Worm (Caenorhabditis elegans) whole organism, L4 larva: ENCODE measurements around the gene Y19D2B.1.
"Not testable (repeated sequence)": the region's sequence is repeated elsewhere in the genome, so short reads cannot be mapped to it uniquely, and the experiment has no call there.

Experiments
- D1046.2 ChIP-seq: fragments of 200-800 bp; sonication (Bioruptor generic); IDR thresholded peaks from 2 replicates; pipeline ENCODE4 v1.3.6; 2022; ENCODE audit warnings: missing genetic modification characterization, missing compliant biosample characterization
- F49E8.2 ChIP-seq: sonication (generic microtip); optimal IDR thresholded peaks from 2 replicates; lab custom pipeline; 2016; ENCODE audit warnings: missing compliant biosample characterization, mild to moderate bottlenecking, missing genetic modification characterization, borderline replicate concordance
- R02D3.7 ChIP-seq: fragments of 150-350 bp; sonication (generic microtip); optimal IDR thresholded peaks from 3 replicates; lab custom pipeline; 2014; ENCODE audit warnings: missing biosample characterization, missing genetic modification characterization
- Y5F2A.4 ChIP-seq: fragments of 200-800 bp; sonication (Bioruptor generic); optimal IDR thresholded peaks from 2 replicates; lab custom pipeline; 2018; ENCODE audit warnings: mild to moderate bottlenecking, missing genetic modification characterization, missing compliant biosample characterization
- ama-1 ChIP-seq: fragments of 150-350 bp; optimal IDR thresholded peaks from 2 replicates; lab custom pipeline; 2014; ENCODE audit warnings: inconsistent platforms, mixed read lengths
- attf-4 ChIP-seq: sonication (generic microtip); optimal IDR thresholded peaks from 3 replicates; lab custom pipeline; 2017; ENCODE audit warnings: missing biosample characterization, missing genetic modification characterization
- ceh-20 ChIP-seq: fragments of 200-800 bp; sonication (Bioruptor generic); IDR thresholded peaks from 2 replicates; pipeline ENCODE4 v1.3.6; 2022; ENCODE audit warnings: missing genetic modification reagents, missing genetic modification characterization, missing compliant biosample characterization
- ceh-28 ChIP-seq: fragments of 150-350 bp; optimal IDR thresholded peaks from 2 replicates; lab custom pipeline; 2014; ENCODE audit warnings: missing biosample characterization, missing genetic modification reagents, missing genetic modification characterization
- ceh-32 ChIP-seq: sonication (generic microtip); optimal IDR thresholded peaks from 2 replicates; lab custom pipeline; 2016; ENCODE audit warnings: mild to moderate bottlenecking, missing genetic modification characterization, missing compliant biosample characterization; ENCODE audit not compliant: poor library complexity
- ceh-62 ChIP-seq: sonication (generic microtip); optimal IDR thresholded peaks from 2 replicates; lab custom pipeline; 2017; ENCODE audit warnings: missing biosample characterization, missing genetic modification characterization
- ceh-82 ChIP-seq: sonication (generic microtip); optimal IDR thresholded peaks from 2 replicates; lab custom pipeline; 2017; ENCODE audit warnings: missing biosample characterization, missing genetic modification characterization
- daf-12 ChIP-seq: fragments of 150-350 bp; optimal IDR thresholded peaks from 2 replicates; lab custom pipeline; 2014; ENCODE audit warnings: missing biosample characterization, missing genetic modification reagents, missing genetic modification characterization
- daf-19 ChIP-seq: fragments of 200-800 bp; sonication (Bioruptor generic); conservative IDR thresholded peaks from 2 replicates; pipeline ENCODE4 v1.3.6; 2022; ENCODE audit warnings: missing genetic modification characterization, missing compliant biosample characterization
- daf-8 ChIP-seq: fragments of 200-800 bp; sonication (Bioruptor generic); IDR thresholded peaks from 2 replicates; pipeline ENCODE4 v1.3.6; 2022; ENCODE audit warnings: missing genetic modification characterization, missing compliant biosample characterization
- dve-1 ChIP-seq: sonication (generic microtip); optimal IDR thresholded peaks from 2 replicates; lab custom pipeline; 2017; ENCODE audit warnings: antibody characterized with exemption, mild to moderate bottlenecking, missing genetic modification characterization, missing compliant biosample characterization; ENCODE audit not compliant: insufficient read depth
- egl-43 ChIP-seq: fragments of 200-800 bp; sonication (Bioruptor generic); IDR thresholded peaks from 2 replicates; pipeline ENCODE4 v1.3.6; 2022; ENCODE audit warnings: missing genetic modification reagents, missing genetic modification characterization, missing compliant biosample characterization
- fkh-10 ChIP-seq: fragments of 150-350 bp; optimal IDR thresholded peaks from 2 replicates; lab custom pipeline; 2014; ENCODE audit warnings: missing biosample characterization, missing genetic modification reagents, missing genetic modification characterization
- hlh-30 ChIP-seq: sonication (generic microtip); optimal IDR thresholded peaks from 2 replicates; lab custom pipeline; 2017; ENCODE audit warnings: antibody characterized with exemption, mild to moderate bottlenecking, missing genetic modification characterization, missing compliant biosample characterization; ENCODE audit not compliant: insufficient read depth
- hmg-1.1 ChIP-seq: fragments of 200-800 bp; sonication (Bioruptor generic); IDR thresholded peaks from 2 replicates; pipeline ENCODE4 v1.3.6; 2022; ENCODE audit warnings: missing genetic modification reagents, missing genetic modification characterization, missing compliant biosample characterization
- lin-1 ChIP-seq: fragments of 200-800 bp; sonication (Bioruptor generic); IDR thresholded peaks from 2 replicates; pipeline ENCODE4 v1.3.6; 2022; ENCODE audit warnings: missing genetic modification reagents, missing genetic modification characterization, missing compliant biosample characterization
- lin-15B ChIP-seq: fragments of 150-350 bp; sonication (generic microtip); optimal IDR thresholded peaks from 3 replicates; lab custom pipeline; 2014; ENCODE audit warnings: missing biosample characterization, missing genetic modification characterization
- lin-29 ChIP-seq: fragments of 200-800 bp; sonication (Bioruptor generic); IDR thresholded peaks from 2 replicates; pipeline ENCODE4 v1.3.6; 2022; ENCODE audit warnings: missing genetic modification reagents, missing genetic modification characterization, missing compliant biosample characterization
- madf-9 ChIP-seq: fragments of 200-800 bp; sonication (Bioruptor generic); conservative IDR thresholded peaks from 2 replicates; pipeline ENCODE4 v1.3.6; 2022; ENCODE audit warnings: missing genetic modification reagents, missing genetic modification characterization, missing compliant biosample characterization
- mdl-1 ChIP-seq, 2 experiments: fragments of 150-350 bp in 1 of 2; sonication (generic microtip) in 1 of 2; optimal IDR thresholded peaks; 2 replicates each; lab custom pipeline; 2014 to 2017; ENCODE audit warnings: missing biosample characterization in 2 of 2, missing genetic modification characterization in 2 of 2
- mes-2 ChIP-seq: sonication (generic microtip); optimal IDR thresholded peaks from 2 replicates; lab custom pipeline; 2016; ENCODE audit warnings: missing genotype, mild to moderate bottlenecking, missing genetic modification characterization, missing compliant biosample characterization; ENCODE audit not compliant: poor library complexity, severe bottlenecking
- nhr-11 ChIP-seq: fragments of 150-350 bp; optimal IDR thresholded peaks from 2 replicates; lab custom pipeline; 2014; ENCODE audit warnings: missing biosample characterization, missing genetic modification characterization
- nhr-237 ChIP-seq: sonication (generic microtip); optimal IDR thresholded peaks from 2 replicates; lab custom pipeline; 2017; ENCODE audit warnings: missing biosample characterization, missing genetic modification characterization
- nhr-25 ChIP-seq: sonication (generic microtip); optimal IDR thresholded peaks from 2 replicates; lab custom pipeline; 2017; ENCODE audit warnings: missing genetic modification characterization, mild to moderate bottlenecking, missing compliant biosample characterization, antibody characterized with exemption, moderate library complexity, borderline replicate concordance; ENCODE audit not compliant: insufficient read depth
- rbr-2 ChIP-seq: sonication (generic microtip); optimal IDR thresholded peaks from 2 replicates; lab custom pipeline; 2016; ENCODE audit warnings: missing genotype, missing genetic modification characterization, missing compliant biosample characterization
- skn-1 ChIP-seq: fragments of 150-350 bp; optimal IDR thresholded peaks from 2 replicates; lab custom pipeline; 2014; ENCODE audit warnings: missing biosample characterization, missing genetic modification characterization
- snpc-1.2 ChIP-seq: fragments of 200-800 bp; sonication (Bioruptor generic); IDR thresholded peaks from 2 replicates; pipeline ENCODE4 v1.3.6; 2022; ENCODE audit warnings: missing genetic modification reagents, missing genetic modification characterization, missing compliant biosample characterization
- snpc-4 ChIP-seq: fragments of 150-350 bp; optimal IDR thresholded peaks from 2 replicates; lab custom pipeline; 2014; ENCODE audit warnings: missing biosample characterization, missing genetic modification characterization
- spr-1 ChIP-seq: sonication (generic microtip); optimal IDR thresholded peaks from 2 replicates; lab custom pipeline; 2016; ENCODE audit warnings: mild to moderate bottlenecking, missing genetic modification characterization, missing compliant biosample characterization
- tra-1 ChIP-seq: fragments of 200-800 bp; sonication (Bioruptor generic); IDR thresholded peaks from 2 replicates; pipeline ENCODE4 v1.3.6; 2022; ENCODE audit warnings: missing genetic modification reagents, missing genetic modification characterization, missing compliant biosample characterization
- unc-130 ChIP-seq: sonication (generic microtip); optimal IDR thresholded peaks from 2 replicates; lab custom pipeline; 2016; ENCODE audit warnings: missing genetic modification reagents, missing genetic modification characterization, missing compliant biosample characterization
- unc-39 ChIP-seq: sonication (generic microtip); optimal IDR thresholded peaks from 2 replicates; lab custom pipeline; 2017; ENCODE audit warnings: missing biosample characterization, missing genetic modification characterization
- unc-62 ChIP-seq, 3 experiments: fragments of 150-350 bp in 1 of 3; sonication (generic microtip); optimal IDR thresholded peaks in 2 of 3; peaks in 1 of 3; 1 replicate in 1 of 3; 2 replicates in 2 of 3; lab custom pipeline; 2014 to 2017; ENCODE audit warnings: missing biosample characterization in 3 of 3, missing genetic modification characterization in 3 of 3, missing genetic modification reagents in 3 of 3, missing genotype in 1 of 3
- vab-7 ChIP-seq: fragments of 200-800 bp; sonication (Bioruptor generic); IDR thresholded peaks from 2 replicates; pipeline ENCODE4 v1.3.6; 2022; ENCODE audit warnings: missing genetic modification reagents, missing genetic modification characterization, missing compliant biosample characterization
- zag-1 ChIP-seq: fragments of 150-350 bp; optimal IDR thresholded peaks from 2 replicates; lab custom pipeline; 2014; ENCODE audit warnings: missing biosample characterization, missing genetic modification characterization
- zip-11 ChIP-seq: fragments of 200-800 bp; sonication (Bioruptor generic); IDR thresholded peaks from 2 replicates; pipeline ENCODE4 v1.3.6; 2022; ENCODE audit warnings: missing genetic modification characterization, missing compliant biosample characterization
- ztf-7 ChIP-seq: fragments of 150-350 bp; optimal IDR thresholded peaks from 2 replicates; lab custom pipeline; 2014; ENCODE audit warnings: missing biosample characterization, missing genetic modification characterization

Y19D2B.1 gene

DNA sequence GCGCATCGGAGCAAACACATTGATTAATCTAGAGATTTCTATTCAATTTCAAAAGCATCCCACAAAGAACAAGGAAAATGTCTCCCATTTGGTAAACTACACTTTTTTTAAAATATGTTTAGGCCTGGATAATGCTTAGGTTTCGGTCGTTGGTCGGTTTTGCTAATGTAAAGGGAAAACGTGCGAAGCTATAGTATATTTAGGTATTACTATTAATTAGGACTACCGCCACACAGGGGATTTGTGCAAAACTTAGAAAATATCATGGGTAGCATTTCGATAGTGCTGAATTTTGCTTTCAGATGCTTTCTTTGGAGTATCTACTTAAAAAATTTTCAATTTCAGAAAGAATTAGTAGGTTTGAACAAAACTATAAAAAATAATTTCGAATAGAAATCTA lies 9.8 kb downstream of the Y19D2B.1 start:
- TF ChIP-seq ama-1 (no peak), unc-62 (GFP tag; optimal IDR thresholded peaks at IDR 0.05 in 1 of 2; lab: Kevin White, UChicago) (peak in 1 of 2 experiments; percentile 96), unc-62 (tag; optimal IDR thresholded peaks at IDR 0.05; lab: Kevin White, UChicago) (no peak)
- TF ChIP-seq, all 104 proteins: peak for 1

ce11 chrII:10910219-10910618 lies 12.6 kb downstream of the Y19D2B.1 start, which contains the start of gene sra-11:
Gene sra-11 (minus strand): TSS chrII:10910319.
- no peak for TF ChIP-seq F49E8.2 (tag; lab: Kevin White, UChicago)
- no peak for TF ChIP-seq tra-1 (GFP tag; lab: Robert Waterston, UW)
- TF ChIP-seq nhr-237 (tag; lab: Kevin White, UChicago) = no peak
- TF ChIP-seq daf-19 = no peak

DNA sequence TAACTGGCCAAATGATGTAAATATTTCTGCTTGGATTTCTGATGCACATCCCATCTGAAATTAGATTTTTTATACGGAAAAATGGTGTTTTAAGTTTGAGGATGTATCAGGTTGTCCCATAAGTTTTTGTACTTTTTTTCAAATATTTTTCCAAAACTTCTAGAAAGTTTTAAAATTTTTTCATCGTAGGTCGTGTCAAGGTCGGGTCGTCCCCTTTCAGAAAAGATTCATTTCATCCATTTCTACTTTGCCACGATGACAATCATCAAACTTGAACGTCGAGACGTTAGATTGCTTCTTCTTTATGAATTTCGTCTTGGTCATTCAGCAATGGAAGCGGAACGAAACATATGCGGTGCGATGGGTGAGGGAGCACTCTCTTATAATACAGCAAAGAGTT lies 18.4 kb downstream of the Y19D2B.1 start, which contains the start of gene sra-12:
TSS of gene sra-12 (minus strand) at position 101 of the 400 bp plus-strand sequence.
- not testable (repeated sequence) for TF ChIP-seq lin-15B (tag; lab: Kevin White, UChicago); ceh-82 (tag; lab: Kevin White, UChicago); lin-29

- TF ChIP-seq unc-130 (GFP tag; lab: Kevin White, UChicago) (no peak), daf-19 (no peak), nhr-25 (tag; lab: Kevin White, UChicago) (no peak), ceh-62 (tag; lab: Kevin White, UChicago) (no peak), zag-1 (no peak), nhr-11 (tag; lab: Kevin White, UChicago) (no peak), mdl-1 (tag; optimal IDR thresholded peaks at IDR 0.05; lab: Kevin White, UChicago) (no peak), ceh-28 (no peak), lin-1 (no peak), D1046.2 (GFP tag; lab: Robert Waterston, UW) (no peak), egl-43 (GFP tag; lab: Robert Waterston, UW) (no peak), daf-8 (GFP tag; lab: Robert Waterston, UW) (no peak), attf-4 (no peak), hmg-1.1 (GFP tag; lab: Robert Waterston, UW) (no peak), ztf-7 (no peak), unc-39 (tag; lab: Kevin White, UChicago) (no peak), snpc-4 (tag; lab: Kevin White, UChicago) (no peak), fkh-10 (no peak), rbr-2 (tag; lab: Kevin White, UChicago) (no peak)
Observed at ce11 chrII:10902104-10902503, 20.7 kb downstream of the Y19D2B.1 start, which contains the start of gene gly-1. Gene gly-1 (minus strand): TSS chrII:10902204.

- TF ChIP-seq R02D3.7 (no peak), vab-7 (GFP tag; lab: Robert Waterston, UW) (no peak), dve-1 (tag; lab: Kevin White, UChicago) (no peak)
Observed at ce11 chrII:10898998-10899397, 23.8 kb downstream of the Y19D2B.1 start.

DNA sequence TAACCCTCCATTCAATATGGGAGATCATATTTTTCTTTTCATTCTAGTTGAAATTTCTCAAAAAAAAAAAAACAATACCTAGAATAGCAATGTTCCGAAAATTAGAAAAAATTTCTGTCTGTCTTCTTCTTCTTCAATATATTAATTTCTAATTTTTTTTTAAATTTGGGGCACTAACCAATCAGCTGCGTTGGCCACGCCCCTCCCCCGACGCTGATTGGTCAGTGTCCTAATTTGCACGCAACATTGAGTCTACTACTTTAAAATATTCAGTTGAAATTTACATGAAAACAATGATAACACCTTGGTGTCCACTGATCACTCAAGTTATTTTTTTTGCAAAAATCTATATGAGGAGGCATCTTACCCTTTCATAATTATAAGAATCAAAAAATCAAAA lies 26.8 kb downstream of the Y19D2B.1 start:
- no peak for TF ChIP-seq zip-11 (GFP tag; lab: Robert Waterston, UW)
- no peak for TF ChIP-seq hlh-30
- TF ChIP-seq snpc-1.2 = no peak
- TF ChIP-seq daf-12 (tag; lab: Kevin White, UChicago) = no peak
- TF ChIP-seq F49E8.2 (tag; lab: Kevin White, UChicago) = no peak
- no peak for TF ChIP-seq ama-1
- no peak for TF ChIP-seq ceh-20
- TF ChIP-seq mes-2 (tag; lab: Kevin White, UChicago) = no peak
- TF ChIP-seq skn-1 (tag; lab: Kevin White, UChicago) = no peak
- no peak for TF ChIP-seq ceh-32 (tag; lab: Kevin White, UChicago)
- no peak for TF ChIP-seq spr-1 (tag; lab: Kevin White, UChicago)
- no peak for TF ChIP-seq madf-9 (GFP tag; lab: Robert Waterston, UW)
- no peak for TF ChIP-seq Y5F2A.4 (GFP tag; lab: Kevin White, UChicago)
